Worm (Caenorhabditis elegans) whole organism, mixed stage, embryonic: ENCODE measurements around the gene zim-1.

Source experiments
- M03D4.4 ChIP-seq: sonication (generic microtip); optimal IDR thresholded peaks from 2 replicates; lab custom pipeline; 2017; ENCODE audit warnings: mild to moderate bottlenecking, missing genetic modification characterization, missing compliant biosample characterization
- blmp-1 ChIP-seq: fragments of 150-350 bp; optimal IDR thresholded peaks from 2 replicates; lab custom pipeline; 2014; ENCODE audit warnings: missing biosample characterization, missing genetic modification characterization
- ceh-39 ChIP-seq: fragments of 150-350 bp; optimal IDR thresholded peaks from 2 replicates; lab custom pipeline; 2014; ENCODE audit warnings: missing biosample characterization, missing genetic modification characterization
- ceh-43 ChIP-seq: fragments of 200-800 bp; sonication (Bioruptor generic); optimal IDR thresholded peaks from 2 replicates; lab custom pipeline; 2018; ENCODE audit warnings: mild to moderate bottlenecking, missing genetic modification characterization, moderate library complexity, missing compliant biosample characterization
- ceh-83 ChIP-seq: fragments of 200-800 bp; sonication (Bioruptor generic); optimal IDR thresholded peaks from 2 replicates; lab custom pipeline; 2018; ENCODE audit warnings: mild to moderate bottlenecking, missing genetic modification characterization, missing compliant biosample characterization
- ces-1 ChIP-seq: fragments of 150-350 bp; optimal IDR thresholded peaks from 2 replicates; lab custom pipeline; 2014; ENCODE audit warnings: missing biosample characterization, missing genetic modification reagents, missing genetic modification characterization
- drap-1 ChIP-seq: fragments of 200-800 bp; sonication (Bioruptor generic); optimal IDR thresholded peaks from 3 replicates; lab custom pipeline; 2018; ENCODE audit warnings: mild to moderate bottlenecking, missing genetic modification characterization, missing compliant biosample characterization
- elt-1 ChIP-seq: sonication (generic microtip); optimal IDR thresholded peaks from 2 replicates; lab custom pipeline; 2017; ENCODE audit warnings: missing genetic modification characterization, mild to moderate bottlenecking, missing compliant biosample characterization, antibody characterized with exemption, moderate library complexity, borderline replicate concordance; ENCODE audit not compliant: insufficient read depth
- elt-3 ChIP-seq: fragments of 150-350 bp; optimal IDR thresholded peaks from 2 replicates; lab custom pipeline; 2014; ENCODE audit warnings: missing biosample characterization, missing genetic modification characterization
- flh-1 ChIP-seq: fragments of 200-800 bp; sonication (Bioruptor generic); optimal IDR thresholded peaks from 2 replicates; lab custom pipeline; 2018; ENCODE audit warnings: mild to moderate bottlenecking, missing genetic modification characterization, moderate library complexity, missing compliant biosample characterization
- hlh-1 ChIP-seq: fragments of 150-350 bp; optimal IDR thresholded peaks from 2 replicates; lab custom pipeline; 2014; ENCODE audit warnings: missing biosample characterization, missing genetic modification reagents, missing genetic modification characterization
- lin-13 ChIP-seq: fragments of 150-350 bp; optimal IDR thresholded peaks from 2 replicates; lab custom pipeline; 2014; ENCODE audit warnings: missing biosample characterization, missing genetic modification characterization
- lin-32 ChIP-seq: fragments of 200-800 bp; sonication (Bioruptor generic); optimal IDR thresholded peaks from 2 replicates; lab custom pipeline; 2018; ENCODE audit warnings: mild to moderate bottlenecking, missing genetic modification characterization, missing compliant biosample characterization
- lsy-2 ChIP-seq: fragments of 150-350 bp; optimal IDR thresholded peaks from 2 replicates; lab custom pipeline; 2014; ENCODE audit warnings: missing biosample characterization, missing genetic modification characterization
- mab-5 ChIP-seq: fragments of 150-350 bp; optimal IDR thresholded peaks from 2 replicates; lab custom pipeline; 2014; ENCODE audit warnings: missing biosample characterization, missing genetic modification characterization
- mep-1 ChIP-seq: fragments of 150-350 bp; optimal IDR thresholded peaks from 2 replicates; lab custom pipeline; 2017; ENCODE audit warnings: missing biosample characterization, missing genetic modification reagents, missing genetic modification characterization, inconsistent platforms
- mls-2 ChIP-seq: sonication (generic microtip); optimal IDR thresholded peaks from 2 replicates; lab custom pipeline; 2016; ENCODE audit warnings: mild to moderate bottlenecking, missing genetic modification characterization, moderate library complexity, missing compliant biosample characterization
- nhr-12 ChIP-seq: fragments of 150-350 bp; optimal IDR thresholded peaks from 2 replicates; lab custom pipeline; 2014; ENCODE audit warnings: missing biosample characterization, missing genetic modification characterization
- nhr-2 ChIP-seq: fragments of 150-350 bp; optimal IDR thresholded peaks from 2 replicates; lab custom pipeline; 2014; ENCODE audit warnings: missing biosample characterization, missing genetic modification characterization
- nhr-237 ChIP-seq: fragments of 150-350 bp; optimal IDR thresholded peaks from 2 replicates; lab custom pipeline; 2014; ENCODE audit warnings: missing biosample characterization, missing genetic modification characterization
- nhr-28 ChIP-seq: fragments of 150-350 bp; optimal IDR thresholded peaks from 2 replicates; lab custom pipeline; 2014; ENCODE audit warnings: missing biosample characterization, missing genetic modification characterization
- nhr-76 ChIP-seq: sonication (generic microtip); optimal IDR thresholded peaks from 2 replicates; lab custom pipeline; 2017; ENCODE audit warnings: missing biosample characterization, missing genetic modification characterization
- pha-4 ChIP-seq: fragments of 150-350 bp; optimal IDR thresholded peaks from 2 replicates; lab custom pipeline; 2018; ENCODE audit warnings: missing biosample characterization, missing genetic modification reagents, missing genetic modification characterization
- snpc-4 ChIP-seq: fragments of 150-350 bp; optimal IDR thresholded peaks from 2 replicates; lab custom pipeline; 2014; ENCODE audit warnings: missing biosample characterization, missing genetic modification characterization
- sptf-1 ChIP-seq: sonication (generic microtip); optimal IDR thresholded peaks from 2 replicates; lab custom pipeline; 2017; ENCODE audit warnings: mild to moderate bottlenecking, missing genetic modification characterization, moderate library complexity, missing compliant biosample characterization
- unc-120 ChIP-seq: sonication (generic microtip); optimal IDR thresholded peaks from 2 replicates; lab custom pipeline; 2017; ENCODE audit warnings: missing genetic modification characterization, missing compliant biosample characterization; ENCODE audit not compliant: poor library complexity, severe bottlenecking
- unc-39 ChIP-seq: fragments of 150-350 bp; optimal IDR thresholded peaks from 2 replicates; lab custom pipeline; 2014; ENCODE audit warnings: missing biosample characterization, missing genetic modification characterization
- unc-62 ChIP-seq: fragments of 150-350 bp; optimal IDR thresholded peaks from 2 replicates; lab custom pipeline; 2014; ENCODE audit warnings: missing biosample characterization, missing genetic modification reagents, missing genetic modification characterization
- ztf-11 ChIP-seq: fragments of 150-350 bp; optimal IDR thresholded peaks from 2 replicates; lab custom pipeline; 2014; ENCODE audit warnings: missing biosample characterization, missing genetic modification characterization

Gene zim-1

DNA sequence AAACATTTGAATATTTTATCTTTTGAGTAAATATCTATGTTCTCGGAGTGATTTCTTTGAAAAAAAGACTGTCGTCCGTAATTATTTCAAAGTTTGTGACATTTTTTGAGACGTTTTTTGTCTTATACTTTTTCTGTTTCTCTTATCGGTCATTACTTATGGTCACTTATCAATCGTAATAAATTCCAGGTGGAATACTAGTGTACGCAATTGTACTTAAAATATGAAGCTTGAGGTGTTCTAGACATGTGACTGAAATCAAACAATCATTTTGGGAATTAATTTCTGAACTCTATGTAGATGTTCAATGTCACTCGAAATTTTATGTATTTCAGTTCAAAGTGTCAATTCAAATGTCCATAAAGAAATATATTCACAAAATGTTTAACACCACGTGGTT lies 4.6 kb upstream of the zim-1 start:
- TF ChIP-seq sptf-1 (no peak), flh-1 (GFP tag; lab: Kevin White, UChicago) (no peak), ces-1 (GFP tag; lab: Kevin White, UChicago) (no peak), nhr-2 (tag; lab: Kevin White, UChicago) (no peak), lin-32 (no peak), elt-1 (no peak), mab-5 (tag; lab: Kevin White, UChicago) (no peak), pha-4 (tag; lab: Kevin White, UChicago) (no peak), ceh-39 (tag; lab: Kevin White, UChicago) (no peak), unc-62 (GFP tag; lab: Kevin White, UChicago) (no peak), unc-39 (tag; lab: Kevin White, UChicago) (no peak), M03D4.4 (no peak), mep-1 (tag; lab: Kevin White, UChicago) (no peak)

DNA sequence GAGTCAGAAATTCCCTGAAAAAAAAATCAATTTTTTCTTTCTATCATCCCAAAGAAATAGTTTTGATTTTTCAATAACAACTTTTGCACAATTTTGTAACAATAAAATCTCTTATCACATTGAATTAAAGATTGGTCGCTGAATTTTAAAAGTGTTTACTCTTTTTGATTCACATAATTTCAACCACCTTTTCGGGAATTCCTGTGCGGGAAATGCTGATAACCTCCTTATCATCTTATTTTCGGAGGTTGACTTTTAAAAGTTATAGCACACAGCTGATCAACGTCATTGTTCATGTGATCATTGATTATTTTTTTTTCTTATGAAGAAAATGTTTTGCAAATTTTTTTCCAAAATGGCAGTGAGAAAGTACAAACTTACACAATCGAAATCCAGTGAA lies 3.5 kb upstream of the zim-1 start:
- no peak for TF ChIP-seq ceh-83
- TF ChIP-seq, all 35 proteins: peak for 0

DNA sequence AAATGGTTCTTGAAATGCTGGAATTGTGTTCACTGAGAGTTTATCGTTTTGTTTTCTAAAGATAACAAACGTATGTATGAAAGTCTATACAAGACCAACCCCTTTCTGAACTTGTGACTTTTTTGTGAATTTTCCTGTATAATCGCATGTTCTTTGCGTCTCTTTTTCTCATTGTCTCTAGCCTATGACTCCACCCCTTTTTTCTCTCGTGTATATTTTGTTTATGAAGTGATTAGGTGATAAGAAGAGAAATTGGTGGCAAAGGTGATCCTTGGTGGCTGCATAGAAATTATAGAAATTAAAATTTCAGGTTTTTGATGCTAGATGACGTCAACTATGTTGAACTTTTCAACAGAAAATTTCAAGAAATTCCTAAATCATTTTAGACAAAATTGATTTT lies 1.8 kb upstream of the zim-1 start, which contains the start of gene T07G12.5:
Gene T07G12.5, minus strand, starts transcription at position 101 of the 400 bp plus-strand sequence.
- no peak for TF ChIP-seq nhr-12 (tag; lab: Kevin White, UChicago)
- no peak for TF ChIP-seq hlh-1 (tag; lab: Kevin White, UChicago)
- no peak for TF ChIP-seq unc-39 (tag; lab: Kevin White, UChicago)
- no peak for TF ChIP-seq unc-120 (tag; lab: Kevin White, UChicago)
- TF ChIP-seq nhr-2 (tag; lab: Kevin White, UChicago) = no peak
- TF ChIP-seq blmp-1 = no peak
- TF ChIP-seq snpc-4 (tag; lab: Kevin White, UChicago) = no peak
- TF ChIP-seq nhr-28 = no peak
- no peak for TF ChIP-seq drap-1 (GFP tag; lab: Kevin White, UChicago)
- no peak for TF ChIP-seq elt-1
- no peak for TF ChIP-seq lin-13
- no peak for TF ChIP-seq lsy-2 (tag; lab: Kevin White, UChicago)
- TF ChIP-seq nhr-237 (tag; lab: Kevin White, UChicago) = no peak

DNA sequence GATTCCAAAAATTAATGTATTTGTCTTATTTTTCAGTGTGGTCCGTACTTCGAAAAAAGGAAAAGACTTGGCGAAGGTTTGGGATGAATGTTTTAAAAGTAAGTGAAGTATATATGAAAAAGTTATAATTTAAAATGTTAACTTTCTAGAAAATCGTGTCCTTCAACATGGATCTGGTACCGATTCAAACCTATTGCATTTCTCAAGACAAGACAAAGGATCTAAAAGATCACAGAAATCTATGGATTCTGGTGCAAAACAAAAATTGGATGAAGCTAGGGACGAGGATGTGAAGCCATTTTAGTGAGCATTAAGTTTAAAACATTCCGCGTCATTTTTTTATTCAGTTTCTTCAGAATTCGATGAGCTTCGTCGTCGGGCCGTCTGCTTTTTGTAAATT lies 8.1 kb downstream of the zim-1 start, which contains the start of gene zim-2:
Gene zim-2, plus strand, starts transcription at position 301 of the 400 bp plus-strand sequence.
- TF ChIP-seq mab-5 (tag; lab: Kevin White, UChicago) = no peak

- TF ChIP-seq mep-1 (tag; lab: Kevin White, UChicago) = no peak
- no peak for TF ChIP-seq lin-32
- TF ChIP-seq ztf-11 = no peak
- TF ChIP-seq mls-2 (tag; lab: Kevin White, UChicago) = no peak
- no peak for TF ChIP-seq elt-1
- TF ChIP-seq elt-3 (tag; lab: Kevin White, UChicago) = no peak
- TF ChIP-seq flh-1 (GFP tag; lab: Kevin White, UChicago) = no peak
- no peak for TF ChIP-seq pha-4 (tag; lab: Kevin White, UChicago)
- TF ChIP-seq sptf-1 = no peak
Observed at ce11 chrIV:10558415-10558814, 11.5 kb downstream of the zim-1 start, which contains the start of gene zim-3. Gene zim-3, plus strand, starts transcription at chrIV:10558715.

- TF ChIP-seq nhr-76 (tag; lab: Kevin White, UChicago) (no peak), unc-62 (GFP tag; lab: Kevin White, UChicago) (no peak), flh-1 (GFP tag; lab: Kevin White, UChicago) (no peak), ceh-39 (tag; lab: Kevin White, UChicago) (no peak), ztf-11 (no peak), blmp-1 (no peak)
Observed at ce11 chrIV:10561605-10562004, 14.7 kb downstream of the zim-1 start, which contains the start of gene him-8. Gene him-8, plus strand, starts transcription at chrIV:10561905.

ce11 chrIV:10564613-10565012 lies 17.7 kb downstream of the zim-1 start:
- TF ChIP-seq snpc-4 (tag; lab: Kevin White, UChicago) (no peak), ceh-83 (no peak), lin-32 (no peak), nhr-2 (tag; lab: Kevin White, UChicago) (no peak), sptf-1 (no peak), elt-3 (tag; lab: Kevin White, UChicago) (no peak), mab-5 (tag; lab: Kevin White, UChicago) (no peak), ceh-43 (no peak), nhr-12 (tag; lab: Kevin White, UChicago) (no peak), nhr-76 (tag; lab: Kevin White, UChicago) (no peak), unc-120 (tag; lab: Kevin White, UChicago) (no peak), hlh-1 (tag; lab: Kevin White, UChicago) (no peak), flh-1 (GFP tag; lab: Kevin White, UChicago) (no peak), unc-39 (tag; lab: Kevin White, UChicago) (no peak), unc-62 (GFP tag; lab: Kevin White, UChicago) (no peak)
